Fruit fly (Drosophila melanogaster) whole organism, embryonic: ENCODE data around the gene CG8159.
A peak's percentile ranks its signal among the peaks of the same experiment; 100 is the strongest.

Experiments
- Adf1 ChIP-seq: fragments of 200-800 bp; sonication (Bioruptor generic); IDR thresholded peaks from 2 replicates; pipeline ENCODE4 v1.3.6; 2022; ENCODE audit warnings: missing biosample characterization, missing genetic modification characterization
- B-H2 ChIP-seq: fragments of 200-800 bp; sonication (Bioruptor generic); optimal IDR thresholded peaks from 2 replicates; lab custom pipeline; 2018; ENCODE audit warnings: missing biosample characterization, mild to moderate bottlenecking, missing genetic modification characterization
- BtbVII ChIP-seq: fragments of 200-800 bp; sonication (Bioruptor generic); optimal IDR thresholded peaks from 3 replicates; lab custom pipeline; 2017; ENCODE audit warnings: missing biosample characterization, mild to moderate bottlenecking, missing genetic modification characterization
- CG10366 ChIP-seq: fragments of 200-800 bp; sonication (Bioruptor generic); IDR thresholded peaks from 2 replicates; pipeline ENCODE4 v1.3.6; 2022; ENCODE audit warnings: missing biosample characterization, missing genetic modification characterization
- CG12299 ChIP-seq: fragments of 200-800 bp; sonication (Bioruptor generic); optimal IDR thresholded peaks from 2 replicates; lab custom pipeline; 2018; ENCODE audit warnings: missing biosample characterization, mild to moderate bottlenecking, missing genetic modification characterization
- CG12659 ChIP-seq: fragments of 200-800 bp; sonication (Bioruptor generic); optimal IDR thresholded peaks from 3 replicates; lab custom pipeline; 2017; ENCODE audit warnings: mild to moderate bottlenecking, missing biosample characterization, missing genetic modification reagents, missing genetic modification characterization
- CG13624 ChIP-seq: fragments of 200-800 bp; sonication (Bioruptor generic); optimal IDR thresholded peaks from 2 replicates; lab custom pipeline; 2016; ENCODE audit warnings: missing biosample characterization, missing genetic modification characterization
- CG14710 ChIP-seq: fragments of 200-800 bp; sonication (Bioruptor generic); optimal IDR thresholded peaks from 3 replicates; lab custom pipeline; 2019; ENCODE audit warnings: missing biosample characterization, mild to moderate bottlenecking, missing genetic modification characterization, moderate library complexity
- CG14965 ChIP-seq: fragments of 200-800 bp; sonication (Bioruptor generic); optimal IDR thresholded peaks from 2 replicates; lab custom pipeline; 2016; ENCODE audit warnings: missing biosample characterization, missing genetic modification characterization, borderline replicate concordance
- CG16779 ChIP-seq: fragments of 200-800 bp; sonication (Bioruptor generic); IDR thresholded peaks from 2 replicates; pipeline ENCODE4 v1.3.6; 2022; ENCODE audit warnings: missing biosample characterization, missing genetic modification characterization
- CG16813 ChIP-seq: fragments of 200-800 bp; sonication (Bioruptor generic); IDR thresholded peaks from 3 replicates; pipeline ENCODE4 v1.3.6; 2022; ENCODE audit warnings: missing biosample characterization, missing genetic modification characterization; ENCODE audit not compliant: partially characterized antibody
- CG16815 ChIP-seq: fragments of 200-800 bp; sonication (Bioruptor generic); optimal IDR thresholded peaks from 3 replicates; lab custom pipeline; 2017; ENCODE audit warnings: missing biosample characterization, mild to moderate bottlenecking, missing genetic modification characterization
- CG17802 ChIP-seq: fragments of 200-800 bp; sonication (Bioruptor generic); optimal IDR thresholded peaks from 2 replicates; lab custom pipeline; 2018; ENCODE audit warnings: missing biosample characterization, mild to moderate bottlenecking, missing genetic modification characterization, moderate library complexity
- CG17829 ChIP-seq: fragments of 200-800 bp; optimal IDR thresholded peaks from 2 replicates; lab custom pipeline; 2019; ENCODE audit warnings: missing biosample characterization, mild to moderate bottlenecking, missing genetic modification characterization, moderate library complexity
- CG2120 ChIP-seq: fragments of 200-800 bp; sonication (Bioruptor generic); optimal IDR thresholded peaks from 3 replicates; lab custom pipeline; 2016; ENCODE audit warnings: missing biosample characterization, missing genetic modification characterization
- CG32772 ChIP-seq: fragments of 200-800 bp; sonication (Bioruptor generic); IDR thresholded peaks from 2 replicates; pipeline ENCODE4 v1.3.6; 2022; ENCODE audit warnings: missing biosample characterization, missing genetic modification characterization
- CG3281 ChIP-seq: fragments of 200-800 bp; sonication (Bioruptor generic); optimal IDR thresholded peaks from 3 replicates; lab custom pipeline; 2017; ENCODE audit warnings: missing biosample characterization, mild to moderate bottlenecking, missing genetic modification characterization
- CG4854 ChIP-seq: fragments of 200-800 bp; sonication (Bioruptor generic); optimal IDR thresholded peaks from 2 replicates; lab custom pipeline; 2016; ENCODE audit warnings: missing biosample characterization, missing genetic modification characterization, inconsistent platforms
- CG7839 ChIP-seq: fragments of 200-800 bp; sonication (Bioruptor generic); optimal IDR thresholded peaks from 3 replicates; lab custom pipeline; 2018; ENCODE audit warnings: missing biosample characterization, mild to moderate bottlenecking, missing genetic modification characterization, moderate library complexity
- CG9797 ChIP-seq: fragments of 200-800 bp; sonication (Bioruptor generic); optimal IDR thresholded peaks from 3 replicates; lab custom pipeline; 2018; ENCODE audit warnings: missing biosample characterization, mild to moderate bottlenecking, missing genetic modification characterization
- CkIIα-i1 ChIP-seq: fragments of 200-800 bp; sonication (Bioruptor generic); IDR thresholded peaks from 2 replicates; pipeline ENCODE4 v1.3.6; 2022; ENCODE audit warnings: missing biosample characterization, missing genetic modification characterization
- Dref ChIP-seq: fragments of 200-800 bp; sonication (Bioruptor generic); IDR thresholded peaks from 2 replicates; pipeline ENCODE4 v1.3.6; 2022; ENCODE audit warnings: missing biosample characterization, missing genetic modification characterization
- Fer3 ChIP-seq: fragments of 200-800 bp; sonication (Bioruptor generic); optimal IDR thresholded peaks from 2 replicates; lab custom pipeline; 2018; ENCODE audit warnings: missing biosample characterization, mild to moderate bottlenecking, missing genetic modification characterization, moderate library complexity
- HHEX ChIP-seq: fragments of 200-800 bp; sonication (Bioruptor generic); optimal IDR thresholded peaks from 3 replicates; lab custom pipeline; 2017; ENCODE audit warnings: missing biosample characterization, mild to moderate bottlenecking, missing genetic modification characterization, missing genetic modification reagents
- HLH3B ChIP-seq: fragments of 200-800 bp; sonication (Bioruptor generic); IDR thresholded peaks from 2 replicates; pipeline ENCODE4 v1.3.6; 2022; ENCODE audit warnings: missing biosample characterization, missing genetic modification characterization
- Hr3 ChIP-seq: fragments of 200-800 bp; sonication (Bioruptor generic); optimal IDR thresholded peaks from 3 replicates; lab custom pipeline; 2016; ENCODE audit warnings: missing biosample characterization, missing genetic modification characterization
- Mad ChIP-seq: fragments of 200-800 bp; sonication (Bioruptor generic); optimal IDR thresholded peaks from 2 replicates; lab custom pipeline; 2016; ENCODE audit warnings: missing biosample characterization, missing genetic modification characterization
- Med ChIP-seq: fragments of 200-800 bp; sonication (Bioruptor generic); peaks from one replicate; lab custom pipeline; 2016; ENCODE audit warnings: missing biosample characterization, missing genetic modification characterization, mild to moderate bottlenecking, inconsistent platforms, moderate library complexity
- NFAT ChIP-seq: fragments of 200-800 bp; sonication (Bioruptor generic); IDR thresholded peaks from 2 replicates; pipeline ENCODE4 v1.3.6; 2022; ENCODE audit warnings: missing biosample characterization, missing genetic modification characterization
- Spps ChIP-seq: fragments of 200-800 bp; sonication (Bioruptor generic); optimal IDR thresholded peaks from 2 replicates; lab custom pipeline; 2018; ENCODE audit warnings: missing biosample characterization, mild to moderate bottlenecking, missing genetic modification characterization
- aop ChIP-seq: fragments of 200-800 bp; sonication (Bioruptor generic); IDR thresholded peaks from 2 replicates; pipeline ENCODE4 v1.3.6; 2022; ENCODE audit warnings: missing biosample characterization, missing genetic modification characterization
- bowl ChIP-seq: fragments of 200-800 bp; sonication (Bioruptor generic); IDR thresholded peaks from 2 replicates; pipeline ENCODE4 v1.3.6; 2022; ENCODE audit warnings: missing biosample characterization, missing genetic modification characterization
- chinmo ChIP-seq: fragments of 200-800 bp; sonication (Bioruptor generic); IDR thresholded peaks from 4 replicates; pipeline ENCODE4 v1.3.6; 2022; ENCODE audit warnings: missing biosample characterization, missing genetic modification characterization; ENCODE audit not compliant: partially characterized antibody
- corto ChIP-seq: fragments of 200-800 bp; sonication (Bioruptor generic); optimal IDR thresholded peaks from 2 replicates; lab custom pipeline; 2016; ENCODE audit warnings: missing biosample characterization, mild to moderate bottlenecking, missing genetic modification characterization, moderate library complexity
- cwo ChIP-seq: fragments of 200-800 bp; sonication (Bioruptor generic); optimal IDR thresholded peaks from 3 replicates; lab custom pipeline; 2017; ENCODE audit warnings: missing biosample characterization, missing genetic modification characterization, mild to moderate bottlenecking, moderate library complexity, missing genetic modification reagents
- dysf ChIP-seq: fragments of 200-800 bp; sonication (Bioruptor generic); IDR thresholded peaks from 3 replicates; pipeline ENCODE4 v1.3.6; 2022; ENCODE audit warnings: missing biosample characterization, missing genetic modification characterization
- fru ChIP-seq: fragments of >200 bp; optimal IDR thresholded peaks from 2 replicates; lab custom pipeline; 2017
- gfzf ChIP-seq: fragments of 200-800 bp; sonication (Bioruptor generic); optimal IDR thresholded peaks from 2 replicates; lab custom pipeline; 2016; ENCODE audit warnings: missing biosample characterization, mild to moderate bottlenecking, missing genetic modification characterization, moderate library complexity
- gro ChIP-seq: fragments of 200-800 bp; sonication (Bioruptor generic); optimal IDR thresholded peaks from 2 replicates; lab custom pipeline; 2016; ENCODE audit warnings: missing biosample characterization, missing genetic modification characterization
- gt ChIP-seq: fragments of 200-800 bp; sonication (Bioruptor generic); IDR thresholded peaks from 2 replicates; pipeline ENCODE4 v1.3.6; 2022; ENCODE audit warnings: missing biosample characterization, missing genetic modification characterization
- peb ChIP-seq: fragments of 200-800 bp; sonication (Bioruptor generic); IDR thresholded peaks from 2 replicates; pipeline ENCODE4 v1.3.6; 2022; ENCODE audit warnings: missing biosample characterization, missing genetic modification characterization
- pho ChIP-seq: fragments of 200-800 bp; sonication (Bioruptor generic); optimal IDR thresholded peaks from 2 replicates; lab custom pipeline; 2016; ENCODE audit warnings: missing biosample characterization, missing genetic modification characterization
- row ChIP-seq: fragments of 200-800 bp; sonication (Bioruptor generic); IDR thresholded peaks from 3 replicates; pipeline ENCODE4 v1.3.6; 2022; ENCODE audit warnings: missing biosample characterization, missing genetic modification characterization
- sd ChIP-seq: fragments of 200-800 bp; sonication (Bioruptor generic); optimal IDR thresholded peaks from 3 replicates; lab custom pipeline; 2018; ENCODE audit warnings: missing biosample characterization, mild to moderate bottlenecking, missing genetic modification characterization, moderate library complexity
- stc ChIP-seq: fragments of 200-800 bp; sonication (Bioruptor generic); IDR thresholded peaks from 2 replicates; pipeline ENCODE4 v1.3.6; 2022; ENCODE audit warnings: missing biosample characterization, missing genetic modification characterization
- tll ChIP-seq, 2 experiments: fragments of 200-800 bp in 1 of 2; fragments of >200 bp in 1 of 2; sonication (Bioruptor generic) in 1 of 2; optimal IDR thresholded peaks; 2 replicates each; lab custom pipeline; 2017 to 2019; ENCODE audit warnings: missing biosample characterization in 2 of 2, missing genetic modification characterization in 2 of 2, mild to moderate bottlenecking in 1 of 2, moderate library complexity in 1 of 2
- tna ChIP-seq: fragments of 200-800 bp; sonication (Bioruptor generic); IDR thresholded peaks from 2 replicates; pipeline ENCODE4 v1.3.6; 2022; ENCODE audit warnings: missing biosample characterization, missing genetic modification characterization; ENCODE audit not compliant: partially characterized antibody
- trh ChIP-seq: fragments of 200-800 bp; sonication (Bioruptor generic); optimal IDR thresholded peaks from 2 replicates; lab custom pipeline; 2016; ENCODE audit warnings: missing biosample characterization, missing genetic modification characterization
- wdn ChIP-seq: fragments of 200-800 bp; sonication (Bioruptor generic); IDR thresholded peaks from 2 replicates; pipeline ENCODE4 v1.3.6; 2022; ENCODE audit warnings: missing biosample characterization, missing genetic modification characterization
- yki ChIP-seq: fragments of >200 bp; optimal IDR thresholded peaks from 3 replicates; lab custom pipeline; 2018

CG8159 gene

dm6 chr3R:8747871-8748775, 21.5 kb downstream of the CG8159 start (continued):
- no peak for TF ChIP-seq CG16815 (GFP tag; lab: Kevin White, UChicago)
- TF ChIP-seq fru (lab: Kevin White, UChicago) = no peak
- TF ChIP-seq tna (GFP tag; lab: Robert Waterston, UW) = no peak
- TF ChIP-seq CG2120 = peak; percentile 3
- TF ChIP-seq B-H2 (GFP tag; lab: Kevin White, UChicago) = no peak
- no peak for TF ChIP-seq CG32772
- no peak for TF ChIP-seq Hr3 (GFP tag; lab: Kevin White, UChicago)
- TF ChIP-seq HHEX (GFP tag; lab: Kevin White, UChicago) = peak; percentile 1
- no peak for TF ChIP-seq yki
- TF ChIP-seq aop (GFP tag; lab: Robert Waterston, UW) = no peak
- no peak for TF ChIP-seq CG12299 (tag; lab: Kevin White, UChicago)
- TF ChIP-seq CG17802 (tag; lab: Kevin White, UChicago) = no peak
- TF ChIP-seq BtbVII = no peak
- no peak for TF ChIP-seq CG3281 (GFP tag; lab: Kevin White, UChicago)
- TF ChIP-seq CG16813 (GFP tag; lab: Robert Waterston, UW) = no peak
- no peak for TF ChIP-seq Mad (GFP tag; lab: Kevin White, UChicago)
- no peak for TF ChIP-seq HLH3B (GFP tag; lab: Robert Waterston, UW)
- no peak for TF ChIP-seq CG13624 (GFP tag; lab: Kevin White, UChicago)
- no peak for TF ChIP-seq gfzf (GFP tag; lab: Kevin White, UChicago)
- TF ChIP-seq CG9797 = no peak
- no peak for TF ChIP-seq CkIIα-i1
- TF ChIP-seq peb (GFP tag; lab: Robert Waterston, UW) = no peak
- TF ChIP-seq chinmo (GFP tag; lab: Robert Waterston, UW) = no peak
- no peak for TF ChIP-seq gt (GFP tag; lab: Robert Waterston, UW)
- no peak for TF ChIP-seq bowl (GFP tag; lab: Robert Waterston, UW)
- no peak for TF ChIP-seq CG17829 (tag; lab: Kevin White, UChicago)
- TF ChIP-seq gro (GFP tag; lab: Kevin White, UChicago) = no peak
- peak; percentile 64 for TF ChIP-seq Med
- no peak for TF ChIP-seq CG12659 (GFP tag; lab: Kevin White, UChicago)
- TF ChIP-seq CG7839 = no peak
- no peak for TF ChIP-seq Spps
- TF ChIP-seq CG14965 = no peak
- TF ChIP-seq CG10366 = no peak
- TF ChIP-seq row (GFP tag; lab: Robert Waterston, UW) = no peak
- TF ChIP-seq Adf1 (GFP tag; lab: Robert Waterston, UW) = no peak
- peak; percentile 14 for TF ChIP-seq cwo (GFP tag; lab: Kevin White, UChicago)
- TF ChIP-seq wdn (GFP tag; lab: Robert Waterston, UW) = no peak
- no peak for TF ChIP-seq dysf
- TF ChIP-seq sd = no peak
- TF ChIP-seq tll (GFP tag; optimal IDR thresholded peaks at IDR 0.05; lab: Kevin White, UChicago) = no peak
- TF ChIP-seq Dref (GFP tag; lab: Robert Waterston, UW) = no peak
- no peak for TF ChIP-seq CG16779 (GFP tag; lab: Robert Waterston, UW)
- TF ChIP-seq NFAT = no peak
- TF ChIP-seq pho (GFP tag; lab: Kevin White, UChicago) = no peak
- TF ChIP-seq Fer3 (tag; lab: Kevin White, UChicago) = peak; percentile 21
- TF ChIP-seq stc (GFP tag; lab: Robert Waterston, UW) = 0 out of 2 replicates have a peak, but pooled peaks have one; percentile 28
- no peak for TF ChIP-seq CG14710 (tag; lab: Kevin White, UChicago)
- TF ChIP-seq corto (GFP tag; lab: Kevin White, UChicago) = peak; percentile 69
- TF ChIP-seq trh = no peak
- TF ChIP-seq CG4854 = no peak
